Worm (Caenorhabditis elegans): ENCODE measurements around the gene sna-2.

DNA sequence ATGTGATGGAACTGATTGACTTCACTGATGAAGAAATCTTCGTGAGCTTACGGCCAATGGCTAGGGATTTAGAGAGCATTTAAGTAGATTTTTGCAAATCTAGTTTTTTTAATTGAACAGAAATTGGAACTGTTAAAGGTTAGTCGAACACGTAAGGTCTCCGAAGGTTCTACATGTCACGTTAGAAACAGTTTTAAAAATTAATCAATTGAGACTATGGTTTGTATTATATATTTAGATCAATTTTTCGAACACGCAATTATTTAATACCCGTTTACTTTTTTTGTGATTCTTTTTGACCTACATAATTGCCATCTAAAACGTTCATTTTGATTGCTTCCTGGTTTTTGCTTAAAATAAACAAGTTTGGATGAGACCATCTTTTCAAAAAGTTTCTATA is 32.5 kb downstream of the sna-2 start, which contains the start of gene C28D4.4:
- TF ChIP-seq daf-12 (tag; optimal IDR thresholded peaks at IDR 0.05), result no peak
- TF ChIP-seq pha-4 (GFP tag; IDR thresholded peaks at IDR 0.05), result no peak
- TF ChIP-seq pha-4 (tag; optimal IDR thresholded peaks at IDR 0.05), result no peak
- TF ChIP-seq ceh-82 (tag; optimal IDR thresholded peaks at IDR 0.05), result no peak
- TF ChIP-seq ceh-20 (GFP tag; IDR thresholded peaks at IDR 0.05), result no peak
- no peak for TF ChIP-seq nhr-10 (tag; optimal IDR thresholded peaks at IDR 0.05)
- TF ChIP-seq lsy-2 (tag; optimal IDR thresholded peaks at IDR 0.05), result no peak
- no peak for TF ChIP-seq zfp-2 (tag; optimal IDR thresholded peaks at IDR 0.05)
- no peak for TF ChIP-seq aly-2 (tag; optimal IDR thresholded peaks at IDR 0.05)
